Worm (Caenorhabditis elegans) whole organism, early embryonic: Measurements from ENCODE around the gene txdc-12.2.

ENCODE experiments used
- B0310.2 ChIP-seq: sonication (generic microtip); optimal IDR thresholded peaks from 2 replicates; lab custom pipeline; 2016; ENCODE audit warnings: mild to moderate bottlenecking, missing genetic modification characterization, missing compliant biosample characterization
- F13C5.2 ChIP-seq: sonication (generic microtip); optimal IDR thresholded peaks from 2 replicates; lab custom pipeline; 2017; ENCODE audit warnings: mild to moderate bottlenecking, missing genetic modification characterization, inconsistent platforms, missing compliant biosample characterization
- ama-1 ChIP-seq: fragments of 150-350 bp; optimal IDR thresholded peaks from 2 replicates; lab custom pipeline; 2014
- ceh-13 ChIP-seq: fragments of 200-800 bp; sonication (Bioruptor generic); optimal IDR thresholded peaks from 2 replicates; lab custom pipeline; 2018; ENCODE audit warnings: mild to moderate bottlenecking, missing genetic modification characterization, missing compliant biosample characterization
- ceh-36 ChIP-seq: sonication (generic microtip); optimal IDR thresholded peaks from 2 replicates; lab custom pipeline; 2016; ENCODE audit warnings: missing genetic modification characterization, inconsistent platforms, missing compliant biosample characterization
- ets-7 ChIP-seq: sonication (generic microtip); optimal IDR thresholded peaks from 2 replicates; lab custom pipeline; 2016; ENCODE audit warnings: missing genotype, missing genetic modification characterization, missing compliant biosample characterization
- flt-1 ChIP-seq: fragments of 200-800 bp; sonication (Bioruptor generic); IDR thresholded peaks from 2 replicates; pipeline ENCODE4 v1.3.6; 2022; ENCODE audit warnings: missing genetic modification characterization, missing compliant biosample characterization
- hmbx-1 ChIP-seq: sonication (generic microtip); optimal IDR thresholded peaks from 2 replicates; lab custom pipeline; 2016; ENCODE audit warnings: mild to moderate bottlenecking, missing genetic modification characterization, missing compliant biosample characterization
- hmg-4 ChIP-seq: fragments of 200-800 bp; sonication (Bioruptor generic); optimal IDR thresholded peaks from 2 replicates; lab custom pipeline; 2018; ENCODE audit warnings: mild to moderate bottlenecking, missing genetic modification characterization, missing compliant biosample characterization
- hnd-1 ChIP-seq: sonication (generic microtip); optimal IDR thresholded peaks from 2 replicates; lab custom pipeline; 2016; ENCODE audit warnings: missing genetic modification characterization, missing compliant biosample characterization
- pes-1 ChIP-seq: fragments of 200-800 bp; sonication (Bioruptor generic); IDR thresholded peaks from 2 replicates; pipeline ENCODE4 v1.3.6; 2022; ENCODE audit warnings: missing genetic modification reagents, missing genetic modification characterization, missing compliant biosample characterization
- scrt-1 ChIP-seq: fragments of 200-800 bp; sonication (Bioruptor generic); IDR thresholded peaks from 2 replicates; pipeline ENCODE4 v1.3.6; 2022; ENCODE audit warnings: missing genetic modification characterization, missing compliant biosample characterization

DNA sequence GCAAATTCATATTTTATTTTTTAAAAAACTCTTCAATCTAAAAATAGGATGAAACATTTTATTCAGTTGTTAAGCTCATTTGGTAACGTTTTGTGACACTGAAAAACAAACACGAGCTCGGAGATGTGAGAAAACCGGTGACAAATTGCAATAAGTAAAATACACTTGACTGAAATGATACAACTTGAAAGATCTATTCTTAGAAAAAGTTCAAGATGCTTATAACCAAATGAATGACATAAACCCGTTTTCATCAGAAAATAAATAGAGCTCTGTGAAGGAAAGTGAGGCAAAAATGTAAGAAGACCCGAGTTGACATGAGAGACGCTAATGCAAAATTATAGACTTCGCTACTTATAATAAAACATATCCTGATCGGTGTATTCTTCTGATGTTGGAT, 34.9 kb upstream of the txdc-12.2 start, which contains the start of gene smex-2:
- TF ChIP-seq ama-1 (no peak), ets-7 (no peak), flt-1 (GFP tag; lab: Robert Waterston, UW) (no peak), hmbx-1 (no peak), pes-1 (no peak), hnd-1 (no peak), F13C5.2 (tag; lab: Kevin White, UChicago) (no peak), hmg-4 (GFP tag; lab: Kevin White, UChicago) (no peak), B0310.2 (tag; lab: Kevin White, UChicago) (no peak), scrt-1 (no peak), ceh-36 (tag; lab: Kevin White, UChicago) (no peak), ceh-13 (GFP tag; lab: Kevin White, UChicago) (no peak)
